Fruit fly (Drosophila melanogaster): Measurements from ENCODE around the gene CG14650.

DNA sequence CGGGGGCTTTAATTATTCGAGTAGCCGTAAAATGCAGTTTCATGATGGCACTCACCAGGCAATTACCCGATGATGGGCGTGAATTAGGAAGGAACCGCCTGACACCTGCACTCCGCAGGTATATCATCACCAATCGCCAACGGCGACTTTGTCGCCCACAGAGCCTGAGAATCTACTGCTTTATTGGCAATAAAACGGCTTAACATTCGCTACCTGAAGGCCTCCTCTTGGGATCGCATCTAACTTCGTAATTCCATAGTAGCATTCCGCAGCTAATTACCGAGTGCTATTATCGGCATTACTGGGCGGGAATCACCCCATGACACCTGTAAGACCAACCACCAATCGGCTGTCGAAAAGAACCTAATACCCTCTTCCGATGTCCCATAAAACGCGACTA, 21.1 kb downstream of the CG14650 start:
- no peak for TF ChIP-seq Crg-1 (GFP tag; optimal IDR thresholded peaks at IDR 0.05)
- no peak for TF ChIP-seq CG33017 (tag; optimal IDR thresholded peaks at IDR 0.05)
- TF ChIP-seq CG12768 (GFP tag; optimal IDR thresholded peaks at IDR 0.05): no peak
- no peak for TF ChIP-seq cic (GFP tag; optimal IDR thresholded peaks at IDR 0.05)
- TF ChIP-seq CG5204 (GFP tag; optimal IDR thresholded peaks at IDR 0.05): no peak
- TF ChIP-seq pad (GFP tag; optimal IDR thresholded peaks at IDR 0.05): no peak
